Worm (Caenorhabditis elegans): ENCODE results near the gene pigg-1.

ce11 chrII:8607662-8608061 lies 7.6 kb upstream of the pigg-1 start, which contains the start of gene F28C6.10:
- TF ChIP-seq pqm-1 (tag; optimal IDR thresholded peaks at IDR 0.05) (no peak), nhr-11 (tag; optimal IDR thresholded peaks at IDR 0.05) (no peak), nhr-237 (tag; optimal IDR thresholded peaks at IDR 0.05) (no peak), lsy-12 (tag; optimal IDR thresholded peaks at IDR 0.05) (no peak), mml-1 (tag; optimal IDR thresholded peaks at IDR 0.05) (no peak), egl-27 (tag; optimal IDR thresholded peaks at IDR 0.05) (no peak), ztf-4 (tag; optimal IDR thresholded peaks at IDR 0.05) (no peak), ama-1 (optimal IDR thresholded peaks at IDR 0.05) (no peak), nhr-23 (tag; optimal IDR thresholded peaks at IDR 0.05) (no peak), nhr-12 (tag; optimal IDR thresholded peaks at IDR 0.05) (no peak), ceh-28 (tag; optimal IDR thresholded peaks at IDR 0.05) (no peak), lin-39 (tag; optimal IDR thresholded peaks at IDR 0.05) (no peak)

All from whole organism, L3 larva.